Fruit fly (Drosophila melanogaster) whole organism, embryonic: ENCODE measurements around the gene eIF3d1.

Experiments used
- Bteb2 ChIP-seq: fragments of 200-800 bp; sonication (Bioruptor generic); optimal IDR thresholded peaks from 2 replicates; lab custom pipeline; 2016; ENCODE audit warnings: missing biosample characterization, missing genetic modification characterization
- CG11456 ChIP-seq: fragments of 200-800 bp; sonication (Bioruptor generic); IDR thresholded peaks from 3 replicates; pipeline ENCODE4 v1.3.6; 2022; ENCODE audit warnings: missing biosample characterization, missing genetic modification characterization
- CG13894 ChIP-seq: fragments of 200-800 bp; sonication (Bioruptor generic); optimal IDR thresholded peaks from 3 replicates; lab custom pipeline; 2018; ENCODE audit warnings: missing biosample characterization, mild to moderate bottlenecking, missing genetic modification characterization, moderate library complexity
- CG1603 ChIP-seq: fragments of 200-800 bp; sonication (Bioruptor generic); optimal IDR thresholded peaks from 2 replicates; lab custom pipeline; 2019; ENCODE audit warnings: missing biosample characterization, mild to moderate bottlenecking, missing genetic modification characterization, moderate library complexity
- CG16813 ChIP-seq: fragments of 200-800 bp; sonication (Bioruptor generic); IDR thresholded peaks from 3 replicates; pipeline ENCODE4 v1.3.6; 2022; ENCODE audit warnings: missing biosample characterization, missing genetic modification characterization; ENCODE audit not compliant: partially characterized antibody
- CG17359 ChIP-seq: fragments of 200-800 bp; sonication (Bioruptor generic); optimal IDR thresholded peaks from 3 replicates; lab custom pipeline; 2018; ENCODE audit warnings: missing biosample characterization, mild to moderate bottlenecking, missing genetic modification characterization, moderate library complexity
- CG30020 ChIP-seq: fragments of 200-800 bp; optimal IDR thresholded peaks from 2 replicates; lab custom pipeline; 2019; ENCODE audit warnings: missing biosample characterization, mild to moderate bottlenecking, missing genetic modification characterization, moderate library complexity
- CG31224 ChIP-seq: fragments of 200-800 bp; sonication (Bioruptor generic); IDR thresholded peaks from 2 replicates; pipeline ENCODE4 v1.3.6; 2022; ENCODE audit warnings: missing biosample characterization, missing genetic modification characterization
- CG31365 ChIP-seq: fragments of 200-800 bp; sonication (Bioruptor generic); optimal IDR thresholded peaks from 2 replicates; lab custom pipeline; 2018; ENCODE audit warnings: missing biosample characterization, mild to moderate bottlenecking, missing genetic modification characterization
- CG4424 ChIP-seq: fragments of 200-800 bp; sonication (Bioruptor generic); optimal IDR thresholded peaks from 3 replicates; lab custom pipeline; 2016; ENCODE audit warnings: missing biosample characterization, missing genetic modification characterization
- CG4820 ChIP-seq: fragments of 200-800 bp; sonication (Bioruptor generic); optimal IDR thresholded peaks from 3 replicates; lab custom pipeline; 2016; ENCODE audit warnings: missing biosample characterization, missing genetic modification characterization
- CG6791 ChIP-seq: fragments of 200-800 bp; sonication (Bioruptor generic); IDR thresholded peaks from 3 replicates; pipeline ENCODE4 v1.3.6; 2022; ENCODE audit warnings: missing biosample characterization, missing genetic modification characterization; ENCODE audit not compliant: partially characterized antibody
- CG7839 ChIP-seq: fragments of 200-800 bp; sonication (Bioruptor generic); optimal IDR thresholded peaks from 3 replicates; lab custom pipeline; 2018; ENCODE audit warnings: missing biosample characterization, mild to moderate bottlenecking, missing genetic modification characterization, moderate library complexity
- CG8281 ChIP-seq: fragments of 200-800 bp; sonication (Bioruptor generic); optimal IDR thresholded peaks from 2 replicates; lab custom pipeline; 2018; ENCODE audit warnings: missing biosample characterization, mild to moderate bottlenecking, missing genetic modification characterization, moderate library complexity
- CG8924 ChIP-seq: fragments of 200-800 bp; optimal IDR thresholded peaks from 3 replicates; lab custom pipeline; 2019; ENCODE audit warnings: missing biosample characterization, mild to moderate bottlenecking, missing genetic modification characterization, moderate library complexity
- Chrac-16 ChIP-seq: fragments of 200-800 bp; sonication (Bioruptor generic); optimal IDR thresholded peaks from 3 replicates; lab custom pipeline; 2016; ENCODE audit warnings: missing biosample characterization, missing genetic modification characterization
- Fer2 ChIP-seq: fragments of 200-800 bp; sonication (Bioruptor generic); optimal IDR thresholded peaks from 2 replicates; lab custom pipeline; 2018; ENCODE audit warnings: missing biosample characterization, mild to moderate bottlenecking, missing genetic modification characterization, moderate library complexity
- H15 ChIP-seq: fragments of 200-800 bp; sonication (Bioruptor generic); IDR thresholded peaks from 3 replicates; pipeline ENCODE4 v1.3.6; 2022; ENCODE audit warnings: missing biosample characterization, missing genetic modification characterization
- HLHmδ ChIP-seq: fragments of 200-800 bp; sonication (Bioruptor generic); optimal IDR thresholded peaks from 2 replicates; lab custom pipeline; 2018; ENCODE audit warnings: missing biosample characterization, mild to moderate bottlenecking, missing genetic modification characterization, moderate library complexity
- Meics ChIP-seq: fragments of 200-800 bp; sonication (Bioruptor generic); optimal IDR thresholded peaks from 2 replicates; lab custom pipeline; 2017; ENCODE audit warnings: missing biosample characterization, mild to moderate bottlenecking, missing genetic modification characterization
- Oli ChIP-seq: fragments of 200-800 bp; sonication (Bioruptor generic); optimal IDR thresholded peaks from 2 replicates; lab custom pipeline; 2018; ENCODE audit warnings: missing biosample characterization, mild to moderate bottlenecking, missing genetic modification characterization, moderate library complexity
- Opbp ChIP-seq: fragments of 200-800 bp; sonication (Bioruptor generic); IDR thresholded peaks from 3 replicates; pipeline ENCODE4 v1.3.6; 2022; ENCODE audit warnings: missing biosample characterization, missing genetic modification characterization; ENCODE audit not compliant: partially characterized antibody
- Pdp1 ChIP-seq, 2 experiments: fragments of 200-800 bp; sonication (Bioruptor generic); optimal IDR thresholded peaks; 3 replicates each; lab custom pipeline; 2016; ENCODE audit warnings: missing biosample characterization in 2 of 2, missing genetic modification characterization in 2 of 2, mild to moderate bottlenecking in 1 of 2, moderate library complexity in 1 of 2
- Xrp1 ChIP-seq: fragments of 200-800 bp; sonication (Bioruptor generic); IDR thresholded peaks from 2 replicates; pipeline ENCODE4 v1.3.6; 2022; ENCODE audit warnings: missing biosample characterization, missing genetic modification characterization
- cad ChIP-seq: fragments of >200 bp; optimal IDR thresholded peaks from 2 replicates; lab custom pipeline; 2017; ENCODE audit warnings: missing biosample characterization, missing genetic modification characterization
- chif ChIP-seq, 2 experiments: fragments of 200-800 bp; sonication (Bioruptor generic); optimal IDR thresholded peaks; 3 replicates each; lab custom pipeline; 2016; ENCODE audit warnings: missing biosample characterization in 2 of 2, missing genetic modification characterization in 2 of 2
- chinmo ChIP-seq: fragments of 200-800 bp; sonication (Bioruptor generic); IDR thresholded peaks from 4 replicates; pipeline ENCODE4 v1.3.6; 2022; ENCODE audit warnings: missing biosample characterization, missing genetic modification characterization; ENCODE audit not compliant: partially characterized antibody
- chn ChIP-seq: fragments of 200-800 bp; sonication (Bioruptor generic); optimal IDR thresholded peaks from 2 replicates; lab custom pipeline; 2016; ENCODE audit warnings: missing biosample characterization, missing genetic modification characterization
- ci ChIP-seq: fragments of 200-800 bp; sonication (Bioruptor generic); IDR thresholded peaks from 3 replicates; pipeline ENCODE4 v1.3.6; 2022; ENCODE audit warnings: missing biosample characterization, missing genetic modification characterization
- da ChIP-seq: fragments of 200-800 bp; sonication (Bioruptor generic); optimal IDR thresholded peaks from 2 replicates; lab custom pipeline; 2016; ENCODE audit warnings: missing biosample characterization, missing genetic modification characterization
- dmrt11E ChIP-seq: fragments of 200-800 bp; sonication (Bioruptor generic); optimal IDR thresholded peaks from 3 replicates; lab custom pipeline; 2018; ENCODE audit warnings: missing biosample characterization, mild to moderate bottlenecking, missing genetic modification characterization, moderate library complexity
- fru ChIP-seq: fragments of >200 bp; optimal IDR thresholded peaks from 2 replicates; lab custom pipeline; 2017
- gce ChIP-seq: fragments of 200-800 bp; sonication (Bioruptor generic); IDR thresholded peaks from 3 replicates; pipeline ENCODE4 v1.3.6; 2022; ENCODE audit warnings: missing biosample characterization, missing genetic modification characterization
- lmd ChIP-seq: fragments of 200-800 bp; sonication (Bioruptor generic); IDR thresholded peaks from 2 replicates; pipeline ENCODE4 v1.3.6; 2022; ENCODE audit warnings: missing biosample characterization, missing genetic modification characterization
- onecut ChIP-seq: fragments of 200-800 bp; sonication (Bioruptor generic); IDR thresholded peaks from 2 replicates; pipeline ENCODE4 v1.3.6; 2022; ENCODE audit warnings: missing biosample characterization, missing genetic modification characterization
- org-1 ChIP-seq: fragments of 200-800 bp; sonication (Bioruptor generic); optimal IDR thresholded peaks from 2 replicates; lab custom pipeline; 2017; ENCODE audit warnings: missing biosample characterization, missing genetic modification characterization
- otp ChIP-seq: fragments of 200-800 bp; sonication (Bioruptor generic); IDR thresholded peaks from 3 replicates; pipeline ENCODE4, ENCODE4 v1.3.6; 2022; ENCODE audit warnings: missing biosample characterization, missing genetic modification characterization
- pan ChIP-seq, 4 experiments: fragments of >200 bp in 3 of 4; fragments of 200-800 bp in 1 of 4; sonication (Bioruptor generic) in 1 of 4; optimal IDR thresholded peaks in 3 of 4; IDR thresholded peaks in 1 of 4; 2 replicates each; pipeline versions ENCODE4 v1.3.6 to Lab custom; 2017 to 2022; ENCODE audit warnings: missing biosample characterization in 2 of 4, missing genetic modification characterization in 2 of 4, mixed read lengths in 1 of 4
- row ChIP-seq: fragments of 200-800 bp; sonication (Bioruptor generic); IDR thresholded peaks from 3 replicates; pipeline ENCODE4 v1.3.6; 2022; ENCODE audit warnings: missing biosample characterization, missing genetic modification characterization
- sc ChIP-seq, 3 experiments: fragments of >200 bp in 2 of 3; fragments of 200-800 bp in 1 of 3; sonication (Bioruptor generic) in 1 of 3; optimal IDR thresholded peaks; 2 replicates in 2 of 3; 3 replicates in 1 of 3; lab custom pipeline; 2017; ENCODE audit warnings: mild to moderate bottlenecking in 1 of 3, missing biosample characterization in 1 of 3, missing genetic modification characterization in 1 of 3, missing genetic modification reagents in 1 of 3
- sd ChIP-seq: fragments of 200-800 bp; sonication (Bioruptor generic); optimal IDR thresholded peaks from 3 replicates; lab custom pipeline; 2018; ENCODE audit warnings: missing biosample characterization, mild to moderate bottlenecking, missing genetic modification characterization, moderate library complexity
- shn ChIP-seq: fragments of 200-800 bp; sonication (Bioruptor generic); optimal IDR thresholded peaks from 3 replicates; lab custom pipeline; 2016; ENCODE audit warnings: missing biosample characterization, missing genetic modification characterization
- so ChIP-seq: fragments of 200-800 bp; sonication (Bioruptor generic); IDR thresholded peaks from 3 replicates; pipeline ENCODE4 v1.3.6; 2022; ENCODE audit warnings: missing biosample characterization, missing genetic modification characterization
- sqz ChIP-seq: fragments of 200-800 bp; sonication (Bioruptor generic); optimal IDR thresholded peaks from 3 replicates; lab custom pipeline; 2018; ENCODE audit warnings: missing biosample characterization, mild to moderate bottlenecking, missing genetic modification characterization
- tap ChIP-seq: fragments of 200-800 bp; optimal IDR thresholded peaks from 3 replicates; lab custom pipeline; 2019; ENCODE audit warnings: missing biosample characterization, mild to moderate bottlenecking, missing genetic modification characterization, moderate library complexity
- tll ChIP-seq, 2 experiments: fragments of 200-800 bp in 1 of 2; fragments of >200 bp in 1 of 2; sonication (Bioruptor generic) in 1 of 2; optimal IDR thresholded peaks; 2 replicates each; lab custom pipeline; 2017 to 2019; ENCODE audit warnings: missing biosample characterization in 2 of 2, missing genetic modification characterization in 2 of 2, mild to moderate bottlenecking in 1 of 2, moderate library complexity in 1 of 2
- tup ChIP-seq: fragments of 200-800 bp; sonication (Bioruptor generic); optimal IDR thresholded peaks from 2 replicates; lab custom pipeline; 2016; ENCODE audit warnings: missing biosample characterization, mild to moderate bottlenecking, missing genetic modification characterization, moderate library complexity
- wor ChIP-seq: fragments of 200-800 bp; sonication (Bioruptor generic); IDR thresholded peaks from 2 replicates; pipeline ENCODE4 v1.3.6; 2022; ENCODE audit warnings: missing biosample characterization, missing genetic modification characterization

eIF3d1 gene

dm6 chr3R:23652525-23653108, 27.2 kb upstream of the eIF3d1 start (continued):
- no peak for TF ChIP-seq Opbp (GFP tag; lab: Robert Waterston, UW)
- TF ChIP-seq H15 (GFP tag; lab: Robert Waterston, UW) = no peak
- TF ChIP-seq dmrt11E (tag; lab: Kevin White, UChicago) = no peak
- no peak for TF ChIP-seq Chrac-16 (GFP tag; lab: Kevin White, UChicago)
- peak; percentile 88 for TF ChIP-seq Meics
- TF ChIP-seq fru (lab: Kevin White, UChicago) = no peak
- TF ChIP-seq CG1603 (tag; lab: Kevin White, UChicago) = peak; percentile 38
- TF ChIP-seq tap (tag; lab: Kevin White, UChicago) = no peak
- 0 out of 3 replicates have a peak, but pooled peaks have one; percentile 49 for TF ChIP-seq otp (GFP tag; lab: Robert Waterston, UW)
- no peak for TF ChIP-seq sqz
- TF ChIP-seq chinmo (GFP tag; lab: Robert Waterston, UW) = no peak
- TF ChIP-seq shn (GFP tag; lab: Kevin White, UChicago) = peak; percentile 11
- peak; percentile 56 for TF ChIP-seq org-1 (GFP tag; lab: Kevin White, UChicago)
- no peak for TF ChIP-seq HLHmδ (GFP tag; lab: Kevin White, UChicago)
- TF ChIP-seq Oli (tag; lab: Kevin White, UChicago) = peak; percentile 39
- peak; percentile 16 for TF ChIP-seq CG31365 (tag; lab: Kevin White, UChicago)
- no peak for TF ChIP-seq cad (GFP tag; lab: Kevin White, UChicago)
- TF ChIP-seq CG17359 (tag; lab: Kevin White, UChicago) = peak; percentile 25
- TF ChIP-seq gce (GFP tag; lab: Robert Waterston, UW) = peak; percentile 24; the same call in 1 of the 3 replicates
- TF ChIP-seq da = peak; percentile 52
- TF ChIP-seq lmd (GFP tag; lab: Robert Waterston, UW) = peak; percentile 34; the same call in 1 of the 2 replicates
- peak; percentile 4 to 43 for TF ChIP-seq Pdp1 (GFP tag; optimal IDR thresholded peaks at IDR 0.05; lab: Kevin White, UChicago)
- TF ChIP-seq Xrp1 (GFP tag; lab: Robert Waterston, UW) = 0 out of 2 replicates have a peak, but pooled peaks have one; percentile 12
- TF ChIP-seq CG11456 (GFP tag; lab: Robert Waterston, UW) = peak; percentile 76
- peak; percentile 49 for TF ChIP-seq sd
- TF ChIP-seq onecut (GFP tag; lab: Robert Waterston, UW) = peak; percentile 7; the same call in 1 of the 2 replicates
- no peak for TF ChIP-seq CG4820 (GFP tag; lab: Kevin White, UChicago)
- TF ChIP-seq tll (GFP tag; optimal IDR thresholded peaks at IDR 0.05; lab: Kevin White, UChicago) = no peak
- TF ChIP-seq sc (optimal IDR thresholded peaks at IDR 0.05; lab: Kevin White, UChicago) = no peak
- no peak for TF ChIP-seq sc (GFP tag; optimal IDR thresholded peaks at IDR 0.05; lab: Kevin White, UChicago)
- peak; percentile 60 for TF ChIP-seq CG7839 (tag; lab: Kevin White, UChicago)
- TF ChIP-seq pan (optimal IDR thresholded peaks at IDR 0.05; lab: Kevin White, UChicago) = no peak
- peak in 1 of 2 experiments; percentile 48 for TF ChIP-seq pan (GFP tag; optimal IDR thresholded peaks at IDR 0.05 in 1 of 2, IDR thresholded peaks at IDR 0.05 in 1 of 2)
- TF ChIP-seq Fer2 = peak; percentile 41
- peak; percentile 28; the same call in 2 of the 3 replicates for TF ChIP-seq row (GFP tag; lab: Robert Waterston, UW)
- peak; percentile 34 for TF ChIP-seq CG8924
- TF ChIP-seq CG30020 (tag; lab: Kevin White, UChicago) = no peak
- TF ChIP-seq ci (GFP tag; lab: Robert Waterston, UW) = 0 out of 3 replicates have a peak, but pooled peaks have one; percentile 36
- TF ChIP-seq CG16813 = no peak
- peak; percentile 16 for TF ChIP-seq CG13894 (tag; lab: Kevin White, UChicago)
- no peak for TF ChIP-seq chn
- TF ChIP-seq CG8281 (tag; lab: Kevin White, UChicago) = peak; percentile 54
- TF ChIP-seq tup (GFP tag; lab: Kevin White, UChicago) = peak; percentile 43
- TF ChIP-seq chif (GFP tag; optimal IDR thresholded peaks at IDR 0.05; lab: Kevin White, UChicago) = peak in 1 of 2 experiments; percentile 33
- TF ChIP-seq CG31224 (GFP tag; lab: Robert Waterston, UW) = peak; percentile 41; the same call in 1 of the 2 replicates
- peak; percentile 63 for TF ChIP-seq Bteb2
- peak; percentile 62; the same call in 2 of the 3 replicates for TF ChIP-seq so (GFP tag; lab: Robert Waterston, UW)
- no peak for TF ChIP-seq CG6791
- TF ChIP-seq wor = no peak
- peak; percentile 1 for TF ChIP-seq CG4424
